Worm (Caenorhabditis elegans): ENCODE data around the gene ddx-23.

DNA sequence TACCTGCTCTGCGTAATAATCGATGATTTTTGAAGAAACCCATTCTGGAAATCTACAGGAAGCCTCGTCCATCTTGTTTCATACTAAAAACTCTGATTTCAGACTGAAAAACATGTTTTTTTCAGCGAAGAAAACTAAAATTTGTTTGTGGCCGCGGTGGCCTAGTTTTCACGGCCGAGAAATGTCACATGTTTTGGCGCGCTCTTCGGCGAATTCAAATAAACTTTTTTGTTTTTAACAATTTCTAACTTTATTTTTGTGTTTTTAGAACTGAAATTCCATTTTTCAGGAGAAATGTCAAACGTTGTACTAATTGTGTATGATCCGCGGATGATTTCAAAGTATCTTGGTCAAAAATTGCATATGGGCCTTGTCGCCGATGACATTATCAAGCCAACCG lies 50.1 kb downstream of the ddx-23 start, which contains the start of the genes polq-1 and him-10:
- TF ChIP-seq pha-4 (tag; optimal IDR thresholded peaks at IDR 0.05) (no peak), ceh-43 (GFP tag; optimal IDR thresholded peaks at IDR 0.05) (no peak), blmp-1 (tag; optimal IDR thresholded peaks at IDR 0.05) (no peak), tbx-8 (GFP tag; optimal IDR thresholded peaks at IDR 0.05) (no peak), unc-62 (GFP tag; optimal IDR thresholded peaks at IDR 0.05) (no peak), lin-13 (tag; optimal IDR thresholded peaks at IDR 0.05) (no peak), nhr-76 (tag; optimal IDR thresholded peaks at IDR 0.05) (no peak), mls-2 (tag; optimal IDR thresholded peaks at IDR 0.05) (no peak), unc-39 (tag; optimal IDR thresholded peaks at IDR 0.05) (no peak), lin-32 (GFP tag; optimal IDR thresholded peaks at IDR 0.05) (no peak), elt-3 (tag; optimal IDR thresholded peaks at IDR 0.05) (no peak), snpc-4 (tag; optimal IDR thresholded peaks at IDR 0.05) (no peak)
